Fruit fly (Drosophila melanogaster): ENCODE results near the gene CG1468.

dm6 chrX:9909384-9909783, 31.2 kb downstream of the CG1468 start:
- no peak for TF ChIP-seq usp (GFP tag; optimal IDR thresholded peaks at IDR 0.05)
- TF ChIP-seq EcR (GFP tag; optimal IDR thresholded peaks at IDR 0.05) = no peak

All from whole organism.